Fruit fly (Drosophila melanogaster) whole organism, embryonic: ENCODE measurements around the gene Jhbp3.
A peak's percentile ranks its signal among the peaks of the same experiment; 100 is the strongest.

Experiments used
- CG10209 ChIP-seq: fragments of 200-800 bp; sonication (Bioruptor generic); optimal IDR thresholded peaks from 3 replicates; lab custom pipeline; 2017; ENCODE audit warnings: missing biosample characterization, mild to moderate bottlenecking, missing genetic modification characterization, missing genetic modification reagents
- CG10267 ChIP-seq: fragments of 200-800 bp; sonication (Bioruptor generic); optimal IDR thresholded peaks from 2 replicates; lab custom pipeline; 2018; ENCODE audit warnings: missing biosample characterization, mild to moderate bottlenecking, missing genetic modification characterization, moderate library complexity
- CG10654 ChIP-seq: fragments of 200-800 bp; sonication (Bioruptor generic); optimal IDR thresholded peaks from 2 replicates; lab custom pipeline; 2016; ENCODE audit warnings: missing biosample characterization, missing genetic modification characterization
- CG12071 ChIP-seq: fragments of 200-800 bp; sonication (Bioruptor generic); optimal IDR thresholded peaks from 3 replicates; lab custom pipeline; 2018; ENCODE audit warnings: missing biosample characterization, mild to moderate bottlenecking, missing genetic modification characterization
- CG1233 ChIP-seq: fragments of 200-800 bp; sonication (Bioruptor generic); optimal IDR thresholded peaks from 4 replicates; lab custom pipeline; 2018; ENCODE audit warnings: missing biosample characterization, mild to moderate bottlenecking, missing genetic modification characterization
- CG14441 ChIP-seq: fragments of 200-800 bp; sonication (Bioruptor generic); IDR thresholded peaks from 2 replicates; pipeline ENCODE4 v1.3.6; 2022; ENCODE audit warnings: missing biosample characterization, missing genetic modification characterization
- CG14860 ChIP-seq: fragments of 200-800 bp; sonication (Bioruptor generic); IDR thresholded peaks from 3 replicates; pipeline ENCODE4 v1.3.6; 2022; ENCODE audit warnings: missing biosample characterization, missing genetic modification characterization; ENCODE audit not compliant: partially characterized antibody
- CG1647 ChIP-seq: fragments of 200-800 bp; sonication (Bioruptor generic); optimal IDR thresholded peaks from 3 replicates; lab custom pipeline; 2016; ENCODE audit warnings: missing biosample characterization, missing genetic modification characterization
- CG18011 ChIP-seq: fragments of 200-800 bp; sonication (Bioruptor generic); optimal IDR thresholded peaks from 2 replicates; lab custom pipeline; 2017; ENCODE audit warnings: missing biosample characterization, missing genetic modification characterization, mild to moderate bottlenecking, moderate library complexity, missing genotype
- CG1832 ChIP-seq: fragments of 200-800 bp; sonication (Bioruptor generic); optimal IDR thresholded peaks from 2 replicates; lab custom pipeline; 2017; ENCODE audit warnings: missing biosample characterization, mild to moderate bottlenecking, missing genetic modification characterization, inconsistent platforms
- CG18619 ChIP-seq: fragments of 200-800 bp; sonication (Bioruptor generic); optimal IDR thresholded peaks from 3 replicates; lab custom pipeline; 2017; ENCODE audit warnings: missing biosample characterization, mild to moderate bottlenecking, missing genetic modification characterization
- CG2116 ChIP-seq: fragments of 200-800 bp; sonication (Bioruptor generic); optimal IDR thresholded peaks from 3 replicates; lab custom pipeline; 2018; ENCODE audit warnings: missing biosample characterization, mild to moderate bottlenecking, missing genetic modification characterization
- CG31224 ChIP-seq: fragments of 200-800 bp; sonication (Bioruptor generic); IDR thresholded peaks from 2 replicates; pipeline ENCODE4 v1.3.6; 2022; ENCODE audit warnings: missing biosample characterization, missing genetic modification characterization
- CG42726 ChIP-seq: fragments of 200-800 bp; sonication (Bioruptor generic); IDR thresholded peaks from 2 replicates; pipeline ENCODE4 v1.3.6; 2022; ENCODE audit warnings: missing biosample characterization, missing genetic modification characterization; ENCODE audit not compliant: partially characterized antibody
- CG7745 ChIP-seq: fragments of 200-800 bp; sonication (Bioruptor generic); optimal IDR thresholded peaks from 2 replicates; lab custom pipeline; 2018; ENCODE audit warnings: missing biosample characterization, mild to moderate bottlenecking, missing genetic modification characterization, moderate library complexity
- CG7928 ChIP-seq: fragments of 200-800 bp; sonication (Bioruptor generic); optimal IDR thresholded peaks from 2 replicates; lab custom pipeline; 2017; ENCODE audit warnings: missing biosample characterization, mild to moderate bottlenecking, missing genetic modification characterization
- CG8924 ChIP-seq: fragments of 200-800 bp; optimal IDR thresholded peaks from 3 replicates; lab custom pipeline; 2019; ENCODE audit warnings: missing biosample characterization, mild to moderate bottlenecking, missing genetic modification characterization, moderate library complexity
- CG9437 ChIP-seq: fragments of 200-800 bp; sonication (Bioruptor generic); optimal IDR thresholded peaks from 2 replicates; lab custom pipeline; 2018; ENCODE audit warnings: missing biosample characterization, mild to moderate bottlenecking, missing genetic modification characterization
- CG9817 ChIP-seq: fragments of 200-800 bp; sonication (Bioruptor generic); optimal IDR thresholded peaks from 2 replicates; lab custom pipeline; 2018; ENCODE audit warnings: missing biosample characterization, mild to moderate bottlenecking, missing genetic modification characterization, moderate library complexity
- Doc2 ChIP-seq: fragments of 200-800 bp; sonication (Bioruptor generic); IDR thresholded peaks from 2 replicates; pipeline ENCODE4 v1.3.6; 2022; ENCODE audit warnings: missing biosample characterization, missing genetic modification characterization
- Dref ChIP-seq: fragments of 200-800 bp; sonication (Bioruptor generic); IDR thresholded peaks from 2 replicates; pipeline ENCODE4 v1.3.6; 2022; ENCODE audit warnings: missing biosample characterization, missing genetic modification characterization
- E2f1 ChIP-seq: fragments of 200-800 bp; sonication (Bioruptor generic); IDR thresholded peaks from 2 replicates; pipeline ENCODE4 v1.3.6; 2022; ENCODE audit warnings: missing biosample characterization, missing genetic modification characterization
- E2f2 ChIP-seq: fragments of 200-800 bp; sonication (Bioruptor generic); IDR thresholded peaks from 2 replicates; pipeline ENCODE4 v1.3.6; 2022; ENCODE audit warnings: missing biosample characterization, missing genetic modification characterization
- Gug ChIP-seq: fragments of 200-800 bp; sonication (Bioruptor generic); IDR thresholded peaks from 4 replicates; pipeline ENCODE4 v1.3.6; 2022; ENCODE audit warnings: missing biosample characterization, missing genetic modification characterization
- H2.0 ChIP-seq: fragments of 200-800 bp; sonication (Bioruptor generic); IDR thresholded peaks from 2 replicates; pipeline ENCODE4 v1.3.6; 2022; ENCODE audit warnings: missing biosample characterization, missing genetic modification characterization
- HLHmδ ChIP-seq: fragments of 200-800 bp; sonication (Bioruptor generic); optimal IDR thresholded peaks from 2 replicates; lab custom pipeline; 2018; ENCODE audit warnings: missing biosample characterization, mild to moderate bottlenecking, missing genetic modification characterization, moderate library complexity
- Hr3 ChIP-seq: fragments of 200-800 bp; sonication (Bioruptor generic); optimal IDR thresholded peaks from 3 replicates; lab custom pipeline; 2016; ENCODE audit warnings: missing biosample characterization, missing genetic modification characterization
- MESR4 ChIP-seq: fragments of 200-800 bp; sonication (Bioruptor generic); optimal IDR thresholded peaks from 2 replicates; lab custom pipeline; 2018; ENCODE audit warnings: missing biosample characterization, mild to moderate bottlenecking, missing genetic modification characterization, moderate library complexity
- Med ChIP-seq: fragments of 200-800 bp; sonication (Bioruptor generic); peaks from one replicate; lab custom pipeline; 2016; ENCODE audit warnings: missing biosample characterization, missing genetic modification characterization, mild to moderate bottlenecking, inconsistent platforms, moderate library complexity
- Myb ChIP-seq: fragments of 200-800 bp; sonication (Bioruptor generic); optimal IDR thresholded peaks from 2 replicates; lab custom pipeline; 2016; ENCODE audit warnings: missing biosample characterization, missing genetic modification characterization
- Opbp ChIP-seq: fragments of 200-800 bp; sonication (Bioruptor generic); IDR thresholded peaks from 3 replicates; pipeline ENCODE4 v1.3.6; 2022; ENCODE audit warnings: missing biosample characterization, missing genetic modification characterization; ENCODE audit not compliant: partially characterized antibody
- Optix ChIP-seq: fragments of 200-800 bp; sonication (Bioruptor generic); IDR thresholded peaks from 3 replicates; pipeline ENCODE4 v1.3.6; 2022; ENCODE audit warnings: missing biosample characterization, missing genetic modification characterization
- Rfx ChIP-seq: fragments of 200-800 bp; sonication (Bioruptor generic); IDR thresholded peaks from 2 replicates; pipeline ENCODE4 v1.3.6; 2022; ENCODE audit warnings: missing biosample characterization, missing genetic modification characterization
- Stat92E ChIP-seq, 3 experiments: fragments of >200 bp in 2 of 3; fragments of 200-800 bp in 1 of 3; sonication (Bioruptor generic) in 1 of 3; optimal IDR thresholded peaks; 2 replicates each; lab custom pipeline; 2017 to 2019; ENCODE audit warnings: missing biosample characterization in 3 of 3, missing genetic modification characterization in 3 of 3, mild to moderate bottlenecking in 1 of 3, moderate library complexity in 1 of 3
- YL-1 ChIP-seq: fragments of 200-800 bp; sonication (Bioruptor generic); optimal IDR thresholded peaks from 3 replicates; lab custom pipeline; 2017; ENCODE audit warnings: missing biosample characterization, mild to moderate bottlenecking, missing genetic modification characterization
- amos ChIP-seq: fragments of 200-800 bp; sonication (Bioruptor generic); IDR thresholded peaks from 2 replicates; pipeline ENCODE4 v1.3.6; 2022; ENCODE audit warnings: missing biosample characterization, missing genetic modification characterization; ENCODE audit not compliant: partially characterized antibody
- ato ChIP-seq: fragments of 200-800 bp; sonication (Bioruptor generic); IDR thresholded peaks from 2 replicates; pipeline ENCODE4 v1.3.6; 2022; ENCODE audit warnings: missing biosample characterization, missing genetic modification characterization; ENCODE audit not compliant: partially characterized antibody
- corto ChIP-seq: fragments of 200-800 bp; sonication (Bioruptor generic); optimal IDR thresholded peaks from 2 replicates; lab custom pipeline; 2016; ENCODE audit warnings: missing biosample characterization, mild to moderate bottlenecking, missing genetic modification characterization, moderate library complexity
- dmrt11E ChIP-seq: fragments of 200-800 bp; sonication (Bioruptor generic); optimal IDR thresholded peaks from 3 replicates; lab custom pipeline; 2018; ENCODE audit warnings: missing biosample characterization, mild to moderate bottlenecking, missing genetic modification characterization, moderate library complexity
- ewg ChIP-seq: fragments of 200-800 bp; sonication (Bioruptor generic); optimal IDR thresholded peaks from 3 replicates; lab custom pipeline; 2017; ENCODE audit warnings: mild to moderate bottlenecking, missing biosample characterization, missing genetic modification reagents, missing genetic modification characterization
- kay ChIP-seq: fragments of 200-800 bp; sonication (Bioruptor generic); optimal IDR thresholded peaks from 2 replicates; lab custom pipeline; 2016; ENCODE audit warnings: missing biosample characterization, missing genetic modification characterization
- kni ChIP-seq: fragments of 200-800 bp; sonication (Bioruptor generic); optimal IDR thresholded peaks from 3 replicates; lab custom pipeline; 2017; ENCODE audit warnings: mild to moderate bottlenecking, missing biosample characterization, missing genetic modification reagents, missing genetic modification characterization
- luna ChIP-seq: fragments of 200-800 bp; sonication (Bioruptor generic); optimal IDR thresholded peaks from 2 replicates; lab custom pipeline; 2016; ENCODE audit warnings: missing biosample characterization, missing genetic modification characterization
- pfk ChIP-seq: fragments of 200-800 bp; sonication (Bioruptor generic); optimal IDR thresholded peaks from 2 replicates; lab custom pipeline; 2018; ENCODE audit warnings: missing biosample characterization, mild to moderate bottlenecking, missing genetic modification characterization, moderate library complexity
- pho ChIP-seq: fragments of 200-800 bp; sonication (Bioruptor generic); optimal IDR thresholded peaks from 2 replicates; lab custom pipeline; 2016; ENCODE audit warnings: missing biosample characterization, missing genetic modification characterization
- run ChIP-seq: fragments of 200-800 bp; sonication (Bioruptor generic); optimal IDR thresholded peaks from 3 replicates; lab custom pipeline; 2018; ENCODE audit warnings: missing biosample characterization, mild to moderate bottlenecking, missing genetic modification characterization
- seq ChIP-seq: fragments of 200-800 bp; sonication (Bioruptor generic); IDR thresholded peaks from 2 replicates; pipeline ENCODE4 v1.3.6; 2022; ENCODE audit warnings: missing biosample characterization, missing genetic modification characterization
- slp2 ChIP-seq: fragments of 200-800 bp; sonication (Bioruptor generic); optimal IDR thresholded peaks from 2 replicates; lab custom pipeline; 2016; ENCODE audit warnings: missing biosample characterization, missing genetic modification characterization
- ssp ChIP-seq: fragments of 200-800 bp; sonication (Bioruptor generic); IDR thresholded peaks from 2 replicates; pipeline ENCODE4 v1.3.6; 2022; ENCODE audit warnings: missing biosample characterization, missing genetic modification characterization

The Jhbp3 gene

DNA sequence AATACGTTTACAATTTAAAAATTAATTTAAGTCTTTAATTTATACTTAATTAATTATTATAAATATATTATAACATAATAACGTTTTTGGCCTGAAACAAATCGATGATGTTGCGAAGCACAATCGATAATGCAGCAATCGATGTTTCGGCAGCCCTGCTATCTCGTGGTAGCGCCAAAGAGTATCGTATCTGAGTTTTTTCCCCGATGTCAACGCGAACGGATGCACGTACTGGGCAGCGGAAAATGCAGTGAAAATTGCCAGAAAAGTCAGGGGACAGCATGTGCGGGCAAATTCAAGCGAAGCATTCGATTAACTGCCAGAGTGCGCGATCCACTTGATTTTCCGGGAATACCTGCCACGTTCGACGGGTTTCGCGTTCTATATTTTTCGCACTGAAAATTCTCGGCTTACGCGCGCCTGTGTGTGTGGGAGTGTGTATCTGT, 44.7 kb downstream of the Jhbp3 start, which contains the start of gene Cdep (continued):
- TF ChIP-seq CG31224 (GFP tag; lab: Robert Waterston, UW) (no peak), Hr3 (GFP tag; lab: Kevin White, UChicago) (peak; percentile 7), seq (GFP tag; lab: Robert Waterston, UW) (no peak), CG2116 (GFP tag; lab: Kevin White, UChicago) (peak; percentile 92), CG18619 (peak; percentile 19), CG10267 (peak; percentile 69), CG18011 (no peak), HLHmδ (GFP tag; lab: Kevin White, UChicago) (peak; percentile 47), pfk (peak; percentile 53), E2f1 (GFP tag; lab: Robert Waterston, UW) (peak; percentile 34; the same call in 1 of the 2 replicates), run (no peak), kay (no peak), Optix (GFP tag; lab: Robert Waterston, UW) (no peak), pho (GFP tag; lab: Kevin White, UChicago) (no peak), slp2 (GFP tag; lab: Kevin White, UChicago) (no peak), E2f2 (GFP tag; lab: Robert Waterston, UW) (peak; percentile 80), CG9817 (tag; lab: Kevin White, UChicago) (peak; percentile 26), CG14441 (GFP tag; lab: Robert Waterston, UW) (0 out of 2 replicates have a peak, but pooled peaks have one; percentile 23), CG1233 (peak; percentile 14), Doc2 (GFP tag; lab: Robert Waterston, UW) (no peak), CG1647 (no peak), CG8924 (tag; lab: Kevin White, UChicago) (peak; percentile 69), CG7928 (GFP tag; lab: Kevin White, UChicago) (peak; percentile 94), CG10654 (peak; percentile 13), CG14860 (GFP tag; lab: Robert Waterston, UW) (peak; percentile 93), corto (GFP tag; lab: Kevin White, UChicago) (no peak), Stat92E (GFP tag; optimal IDR thresholded peaks at IDR 0.05; lab: Kevin White, UChicago) (peak in 1 of 3 experiments; percentile 89), Dref (GFP tag; lab: Robert Waterston, UW) (peak; percentile 97), ssp (GFP tag; lab: Robert Waterston, UW) (0 out of 2 replicates have a peak, but pooled peaks have one; percentile 13), Gug (GFP tag; lab: Robert Waterston, UW) (peak; percentile 31; the same call in 1 of the 4 replicates), MESR4 (GFP tag; lab: Kevin White, UChicago) (peak; percentile 46), Med (GFP tag; lab: Kevin White, UChicago) (peak; percentile 88), CG12071 (GFP tag; lab: Kevin White, UChicago) (no peak), dmrt11E (tag; lab: Kevin White, UChicago) (peak; percentile 11), Opbp (GFP tag; lab: Robert Waterston, UW) (peak; percentile 95), Rfx (GFP tag; lab: Robert Waterston, UW) (peak; percentile 59; the same call in 1 of the 2 replicates), Myb (GFP tag; lab: Kevin White, UChicago) (peak; percentile 56), kni (no peak), CG42726 (peak; percentile 94), ato (GFP tag; lab: Robert Waterston, UW) (peak; percentile 91), CG7745 (tag; lab: Kevin White, UChicago) (no peak), YL-1 (GFP tag; lab: Kevin White, UChicago) (peak; percentile 65), CG9437 (GFP tag; lab: Kevin White, UChicago) (peak; percentile 51), CG1832 (GFP tag; lab: Kevin White, UChicago) (no peak), ewg (no peak), H2.0 (peak; percentile 32; the same call in 1 of the 2 replicates), CG10209 (GFP tag; lab: Kevin White, UChicago) (peak; percentile 12), amos (GFP tag; lab: Robert Waterston, UW) (peak; percentile 97), luna (no peak)
